Worm (Caenorhabditis elegans) whole organism, mixed stage, embryonic: ENCODE results near the gene F48D6.4.
A peak's percentile ranks its signal among the peaks of the same experiment; 100 is the strongest.

Experiments used
- M03D4.4 ChIP-seq: sonication (generic microtip); optimal IDR thresholded peaks from 2 replicates; lab custom pipeline; 2017; ENCODE audit warnings: mild to moderate bottlenecking, missing genetic modification characterization, missing compliant biosample characterization
- bed-3 ChIP-seq: fragments of 200-800 bp; sonication (Bioruptor generic); optimal IDR thresholded peaks from 3 replicates; lab custom pipeline; 2018; ENCODE audit warnings: mild to moderate bottlenecking, missing genetic modification characterization, moderate library complexity, missing compliant biosample characterization
- blmp-1 ChIP-seq: fragments of 150-350 bp; optimal IDR thresholded peaks from 2 replicates; lab custom pipeline; 2014; ENCODE audit warnings: missing biosample characterization, missing genetic modification characterization
- ceh-39 ChIP-seq: fragments of 150-350 bp; optimal IDR thresholded peaks from 2 replicates; lab custom pipeline; 2014; ENCODE audit warnings: missing biosample characterization, missing genetic modification characterization
- ceh-43 ChIP-seq: fragments of 200-800 bp; sonication (Bioruptor generic); optimal IDR thresholded peaks from 2 replicates; lab custom pipeline; 2018; ENCODE audit warnings: mild to moderate bottlenecking, missing genetic modification characterization, moderate library complexity, missing compliant biosample characterization
- ceh-83 ChIP-seq: fragments of 200-800 bp; sonication (Bioruptor generic); optimal IDR thresholded peaks from 2 replicates; lab custom pipeline; 2018; ENCODE audit warnings: mild to moderate bottlenecking, missing genetic modification characterization, missing compliant biosample characterization
- ces-1 ChIP-seq: fragments of 150-350 bp; optimal IDR thresholded peaks from 2 replicates; lab custom pipeline; 2014; ENCODE audit warnings: missing biosample characterization, missing genetic modification reagents, missing genetic modification characterization
- cnd-1 ChIP-seq: fragments of 200-800 bp; sonication (Bioruptor generic); optimal IDR thresholded peaks from 2 replicates; lab custom pipeline; 2018; ENCODE audit warnings: mild to moderate bottlenecking, missing genetic modification characterization, missing compliant biosample characterization
- drap-1 ChIP-seq: fragments of 200-800 bp; sonication (Bioruptor generic); optimal IDR thresholded peaks from 3 replicates; lab custom pipeline; 2018; ENCODE audit warnings: mild to moderate bottlenecking, missing genetic modification characterization, missing compliant biosample characterization
- elt-1 ChIP-seq: sonication (generic microtip); optimal IDR thresholded peaks from 2 replicates; lab custom pipeline; 2017; ENCODE audit warnings: missing genetic modification characterization, mild to moderate bottlenecking, missing compliant biosample characterization, antibody characterized with exemption, moderate library complexity, borderline replicate concordance; ENCODE audit not compliant: insufficient read depth
- elt-3 ChIP-seq: fragments of 150-350 bp; optimal IDR thresholded peaks from 2 replicates; lab custom pipeline; 2014; ENCODE audit warnings: missing biosample characterization, missing genetic modification characterization
- flh-1 ChIP-seq: fragments of 200-800 bp; sonication (Bioruptor generic); optimal IDR thresholded peaks from 2 replicates; lab custom pipeline; 2018; ENCODE audit warnings: mild to moderate bottlenecking, missing genetic modification characterization, moderate library complexity, missing compliant biosample characterization
- ham-2 ChIP-seq: fragments of 200-800 bp; sonication (Bioruptor generic); optimal IDR thresholded peaks from 2 replicates; lab custom pipeline; 2018; ENCODE audit warnings: mild to moderate bottlenecking, missing genetic modification characterization, missing compliant biosample characterization
- hlh-1 ChIP-seq: fragments of 150-350 bp; optimal IDR thresholded peaks from 2 replicates; lab custom pipeline; 2014; ENCODE audit warnings: missing biosample characterization, missing genetic modification reagents, missing genetic modification characterization
- lin-13 ChIP-seq: fragments of 150-350 bp; optimal IDR thresholded peaks from 2 replicates; lab custom pipeline; 2014; ENCODE audit warnings: missing biosample characterization, missing genetic modification characterization
- lin-32 ChIP-seq: fragments of 200-800 bp; sonication (Bioruptor generic); optimal IDR thresholded peaks from 2 replicates; lab custom pipeline; 2018; ENCODE audit warnings: mild to moderate bottlenecking, missing genetic modification characterization, missing compliant biosample characterization
- lsy-2 ChIP-seq: fragments of 150-350 bp; optimal IDR thresholded peaks from 2 replicates; lab custom pipeline; 2014; ENCODE audit warnings: missing biosample characterization, missing genetic modification characterization
- mab-5 ChIP-seq: fragments of 150-350 bp; optimal IDR thresholded peaks from 2 replicates; lab custom pipeline; 2014; ENCODE audit warnings: missing biosample characterization, missing genetic modification characterization
- mep-1 ChIP-seq: fragments of 150-350 bp; optimal IDR thresholded peaks from 2 replicates; lab custom pipeline; 2017; ENCODE audit warnings: missing biosample characterization, missing genetic modification reagents, missing genetic modification characterization, inconsistent platforms
- mls-2 ChIP-seq: sonication (generic microtip); optimal IDR thresholded peaks from 2 replicates; lab custom pipeline; 2016; ENCODE audit warnings: mild to moderate bottlenecking, missing genetic modification characterization, moderate library complexity, missing compliant biosample characterization
- nhr-12 ChIP-seq: fragments of 150-350 bp; optimal IDR thresholded peaks from 2 replicates; lab custom pipeline; 2014; ENCODE audit warnings: missing biosample characterization, missing genetic modification characterization
- nhr-2 ChIP-seq: fragments of 150-350 bp; optimal IDR thresholded peaks from 2 replicates; lab custom pipeline; 2014; ENCODE audit warnings: missing biosample characterization, missing genetic modification characterization
- nhr-237 ChIP-seq: fragments of 150-350 bp; optimal IDR thresholded peaks from 2 replicates; lab custom pipeline; 2014; ENCODE audit warnings: missing biosample characterization, missing genetic modification characterization
- nhr-28 ChIP-seq: fragments of 150-350 bp; optimal IDR thresholded peaks from 2 replicates; lab custom pipeline; 2014; ENCODE audit warnings: missing biosample characterization, missing genetic modification characterization
- nhr-76 ChIP-seq: sonication (generic microtip); optimal IDR thresholded peaks from 2 replicates; lab custom pipeline; 2017; ENCODE audit warnings: missing biosample characterization, missing genetic modification characterization
- pha-4 ChIP-seq: fragments of 150-350 bp; optimal IDR thresholded peaks from 2 replicates; lab custom pipeline; 2018; ENCODE audit warnings: missing biosample characterization, missing genetic modification reagents, missing genetic modification characterization
- sem-2 ChIP-seq: fragments of 200-800 bp; sonication (Bioruptor generic); optimal IDR thresholded peaks from 2 replicates; lab custom pipeline; 2018; ENCODE audit warnings: mild to moderate bottlenecking, missing genetic modification characterization, missing compliant biosample characterization
- snpc-4 ChIP-seq: fragments of 150-350 bp; optimal IDR thresholded peaks from 2 replicates; lab custom pipeline; 2014; ENCODE audit warnings: missing biosample characterization, missing genetic modification characterization
- sptf-1 ChIP-seq: sonication (generic microtip); optimal IDR thresholded peaks from 2 replicates; lab custom pipeline; 2017; ENCODE audit warnings: mild to moderate bottlenecking, missing genetic modification characterization, moderate library complexity, missing compliant biosample characterization
- tbx-8 ChIP-seq: fragments of 200-800 bp; sonication (Bioruptor generic); optimal IDR thresholded peaks from 2 replicates; lab custom pipeline; 2018; ENCODE audit warnings: mild to moderate bottlenecking, missing genetic modification characterization, moderate library complexity, missing compliant biosample characterization
- unc-120 ChIP-seq: sonication (generic microtip); optimal IDR thresholded peaks from 2 replicates; lab custom pipeline; 2017; ENCODE audit warnings: missing genetic modification characterization, missing compliant biosample characterization; ENCODE audit not compliant: poor library complexity, severe bottlenecking
- unc-39 ChIP-seq: fragments of 150-350 bp; optimal IDR thresholded peaks from 2 replicates; lab custom pipeline; 2014; ENCODE audit warnings: missing biosample characterization, missing genetic modification characterization
- unc-62 ChIP-seq: fragments of 150-350 bp; optimal IDR thresholded peaks from 2 replicates; lab custom pipeline; 2014; ENCODE audit warnings: missing biosample characterization, missing genetic modification reagents, missing genetic modification characterization
- zip-8 ChIP-seq: fragments of 150-350 bp; optimal IDR thresholded peaks from 2 replicates; lab custom pipeline; 2014; ENCODE audit warnings: missing biosample characterization, missing genetic modification characterization
- ztf-11 ChIP-seq: fragments of 150-350 bp; optimal IDR thresholded peaks from 2 replicates; lab custom pipeline; 2014; ENCODE audit warnings: missing biosample characterization, missing genetic modification characterization

Gene F48D6.4

DNA sequence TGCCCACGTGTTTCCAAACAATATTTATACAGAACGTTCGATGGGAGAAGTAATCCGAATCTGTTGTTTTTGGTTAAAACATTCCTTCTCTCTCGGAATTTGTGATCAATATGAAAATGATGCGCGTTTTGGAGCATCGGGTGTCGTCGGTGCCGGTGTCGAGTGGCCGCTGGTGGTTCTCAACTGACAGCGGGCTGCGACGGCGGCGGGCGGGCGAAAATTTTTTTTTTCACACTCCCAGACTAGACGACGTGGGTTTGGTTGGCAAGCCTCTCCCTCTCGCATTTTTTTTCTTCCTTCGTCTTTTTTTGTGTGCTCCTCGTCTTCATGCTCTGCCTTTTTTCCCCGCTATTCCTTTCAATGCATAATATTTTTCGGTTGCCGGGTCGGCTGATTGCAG, 28.8 kb downstream of the F48D6.4 start, which contains the start of gene W01H2.2:
TSS of gene W01H2.2 (minus strand) at position 285 of the 400 bp plus-strand sequence.
- TF ChIP-seq lsy-2 (no peak), mep-1 (tag; lab: Kevin White, UChicago) (no peak), ham-2 (GFP tag; lab: Kevin White, UChicago) (no peak), ceh-43 (GFP tag; lab: Kevin White, UChicago) (no peak), unc-62 (GFP tag; lab: Kevin White, UChicago) (no peak), unc-39 (tag; lab: Kevin White, UChicago) (no peak), tbx-8 (GFP tag; lab: Kevin White, UChicago) (no peak), flh-1 (no peak), nhr-237 (tag; lab: Kevin White, UChicago) (no peak)

DNA sequence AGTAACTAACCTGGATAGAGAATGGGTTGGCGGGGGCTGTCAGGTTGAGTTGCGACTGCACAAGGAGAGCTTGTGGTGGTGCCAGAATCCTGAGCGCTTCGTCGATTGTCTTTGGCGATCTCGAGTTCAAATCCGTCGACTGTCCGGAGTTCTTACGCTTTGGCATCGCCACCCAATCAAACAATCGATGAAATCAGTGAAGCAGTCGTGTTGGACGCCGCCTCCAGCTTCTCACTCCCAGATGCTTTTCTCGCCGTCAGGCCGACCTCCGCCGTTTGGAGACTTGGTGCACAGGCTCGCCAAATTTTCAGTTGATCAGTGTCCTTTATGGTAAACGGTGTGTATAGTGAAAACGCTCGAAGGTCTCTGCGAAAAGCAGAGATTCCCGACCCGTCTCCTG, 30.1 kb downstream of the F48D6.4 start, which contains the start of the genes F20B6.10 and hpk-1:
TSS of gene F20B6.10 (minus strand) at position 303 of the 400 bp plus-strand sequence.
TSS of gene hpk-1 (minus strand) at position 397 of the 400 bp plus-strand sequence.
- TF ChIP-seq ceh-43 (GFP tag; lab: Kevin White, UChicago) (no peak), mab-5 (tag; lab: Kevin White, UChicago) (no peak), hlh-1 (tag; lab: Kevin White, UChicago) (no peak), mls-2 (tag; lab: Kevin White, UChicago) (no peak), nhr-2 (tag; lab: Kevin White, UChicago) (no peak), flh-1 (no peak), unc-39 (tag; lab: Kevin White, UChicago) (no peak), sem-2 (GFP tag; lab: Kevin White, UChicago) (no peak)

ce11 chrX:4215500-4216107, 31.4 kb downstream of the F48D6.4 start:
- TF ChIP-seq elt-3 (tag; lab: Kevin White, UChicago): no peak
- TF ChIP-seq lin-13: no peak
- no peak for TF ChIP-seq nhr-12 (tag; lab: Kevin White, UChicago)
- TF ChIP-seq M03D4.4 (tag; lab: Kevin White, UChicago): no peak
- no peak for TF ChIP-seq tbx-8 (GFP tag; lab: Kevin White, UChicago)
- TF ChIP-seq unc-120 (tag; lab: Kevin White, UChicago): no peak
- TF ChIP-seq nhr-76: no peak
- TF ChIP-seq, all 35 proteins: peak for 0

- TF ChIP-seq tbx-8 (GFP tag; lab: Kevin White, UChicago) (no peak), bed-3 (no peak), ces-1 (peak; percentile 30), flh-1 (no peak), mls-2 (tag; lab: Kevin White, UChicago) (no peak), elt-1 (tag; lab: Kevin White, UChicago) (no peak), M03D4.4 (tag; lab: Kevin White, UChicago) (no peak)
Observed at ce11 chrX:4214643-4215042, 32.4 kb downstream of the F48D6.4 start.

- peak; percentile 66 for TF ChIP-seq tbx-8 (GFP tag; lab: Kevin White, UChicago)
- TF ChIP-seq elt-1 (tag; lab: Kevin White, UChicago): peak; percentile 2
- TF ChIP-seq blmp-1: peak; percentile 67
- TF ChIP-seq elt-3 (tag; lab: Kevin White, UChicago): peak; percentile 94
- TF ChIP-seq flh-1: no peak
- TF ChIP-seq M03D4.4 (tag; lab: Kevin White, UChicago): peak; percentile 80
- peak; percentile 92 for TF ChIP-seq sptf-1
- TF ChIP-seq hlh-1 (tag; lab: Kevin White, UChicago): peak; percentile 94
- peak; percentile 98 for TF ChIP-seq nhr-12 (tag; lab: Kevin White, UChicago)
- peak; percentile 83 for TF ChIP-seq unc-120 (tag; lab: Kevin White, UChicago)
- peak; percentile 99 for TF ChIP-seq nhr-237 (tag; lab: Kevin White, UChicago)
- TF ChIP-seq mep-1 (tag; lab: Kevin White, UChicago): peak; percentile 98
- no peak for TF ChIP-seq snpc-4 (tag; lab: Kevin White, UChicago)
- TF ChIP-seq unc-39 (tag; lab: Kevin White, UChicago): peak; percentile 89
- peak; percentile 95 for TF ChIP-seq drap-1 (GFP tag; lab: Kevin White, UChicago)
- TF ChIP-seq ceh-39 (tag; lab: Kevin White, UChicago): peak; percentile 95
- peak; percentile 90 for TF ChIP-seq unc-62 (GFP tag; lab: Kevin White, UChicago)
- peak; percentile 91 for TF ChIP-seq lsy-2
- TF ChIP-seq ham-2 (GFP tag; lab: Kevin White, UChicago): peak; percentile 52
- peak; percentile 97 for TF ChIP-seq ces-1
- TF ChIP-seq sem-2 (GFP tag; lab: Kevin White, UChicago): no peak
- TF ChIP-seq cnd-1 (tag; lab: Kevin White, UChicago): peak; percentile 92
- no peak for TF ChIP-seq zip-8 (tag; lab: Kevin White, UChicago)
- TF ChIP-seq ceh-43 (GFP tag; lab: Kevin White, UChicago): peak; percentile 22
- peak; percentile 86 for TF ChIP-seq lin-13
- TF ChIP-seq lin-32 (GFP tag; lab: Kevin White, UChicago): peak; percentile 45
- TF ChIP-seq mab-5 (tag; lab: Kevin White, UChicago): peak; percentile 90
- TF ChIP-seq bed-3: peak; percentile 37
- peak; percentile 64 for TF ChIP-seq ceh-83 (GFP tag; lab: Kevin White, UChicago)
- peak; percentile 99 for TF ChIP-seq ztf-11 (tag; lab: Kevin White, UChicago)
- no peak for TF ChIP-seq nhr-76
- peak; percentile 96 for TF ChIP-seq pha-4
- peak; percentile 71 for TF ChIP-seq nhr-28
- TF ChIP-seq nhr-2 (tag; lab: Kevin White, UChicago): peak; percentile 70
- peak; percentile 91 for TF ChIP-seq mls-2 (tag; lab: Kevin White, UChicago)
Observed at ce11 chrX:4209131-4209530, 37.9 kb downstream of the F48D6.4 start.
